Fruit fly (Drosophila melanogaster) whole organism, embryonic: ENCODE results near the gene Tep1.

Experiments
- Awh ChIP-seq: fragments of 200-800 bp; sonication (Bioruptor generic); IDR thresholded peaks from 2 replicates; pipeline ENCODE4, ENCODE4 v1.3.6; 2022; ENCODE audit warnings: missing biosample characterization, missing genetic modification characterization
- CG12391 ChIP-seq: fragments of 200-800 bp; sonication (Bioruptor generic); optimal IDR thresholded peaks from 3 replicates; lab custom pipeline; 2018; ENCODE audit warnings: missing biosample characterization, mild to moderate bottlenecking, missing genetic modification characterization, moderate library complexity
- CG12942 ChIP-seq: fragments of 200-800 bp; sonication (Bioruptor generic); optimal IDR thresholded peaks from 3 replicates; lab custom pipeline; 2016; ENCODE audit warnings: missing biosample characterization, missing genetic modification characterization
- CG14050 ChIP-seq: fragments of 200-800 bp; sonication (Bioruptor generic); IDR thresholded peaks from 3 replicates; pipeline ENCODE4 v1.3.6; 2022; ENCODE audit warnings: missing biosample characterization, missing genetic modification characterization
- CG14860 ChIP-seq: fragments of 200-800 bp; sonication (Bioruptor generic); IDR thresholded peaks from 3 replicates; pipeline ENCODE4 v1.3.6; 2022; ENCODE audit warnings: missing biosample characterization, missing genetic modification characterization; ENCODE audit not compliant: partially characterized antibody
- CG14965 ChIP-seq: fragments of 200-800 bp; sonication (Bioruptor generic); optimal IDR thresholded peaks from 2 replicates; lab custom pipeline; 2016; ENCODE audit warnings: missing biosample characterization, missing genetic modification characterization, borderline replicate concordance
- CG15269 ChIP-seq: fragments of 200-800 bp; sonication (Bioruptor generic); optimal IDR thresholded peaks from 2 replicates; lab custom pipeline; 2018; ENCODE audit warnings: missing biosample characterization, mild to moderate bottlenecking, missing genetic modification characterization, moderate library complexity
- CG16779 ChIP-seq: fragments of 200-800 bp; sonication (Bioruptor generic); IDR thresholded peaks from 2 replicates; pipeline ENCODE4 v1.3.6; 2022; ENCODE audit warnings: missing biosample characterization, missing genetic modification characterization
- CG17328 ChIP-seq: fragments of 200-800 bp; sonication (Bioruptor generic); IDR thresholded peaks from 2 replicates; pipeline ENCODE4 v1.3.6; 2022; ENCODE audit warnings: missing biosample characterization, missing genetic modification characterization
- CG1792 ChIP-seq: fragments of 200-800 bp; sonication (Bioruptor generic); optimal IDR thresholded peaks from 2 replicates; lab custom pipeline; 2016; ENCODE audit warnings: missing biosample characterization, missing genetic modification characterization
- CG3065 ChIP-seq: fragments of 200-800 bp; sonication (Bioruptor generic); optimal IDR thresholded peaks from 2 replicates; lab custom pipeline; 2016; ENCODE audit warnings: missing biosample characterization, missing genetic modification characterization
- CG31224 ChIP-seq: fragments of 200-800 bp; sonication (Bioruptor generic); IDR thresholded peaks from 2 replicates; pipeline ENCODE4 v1.3.6; 2022; ENCODE audit warnings: missing biosample characterization, missing genetic modification characterization
- CG34224 ChIP-seq: fragments of 200-800 bp; sonication (Bioruptor generic); IDR thresholded peaks from 3 replicates; pipeline ENCODE4 v1.3.6; 2022; ENCODE audit warnings: missing biosample characterization, missing genetic modification characterization; ENCODE audit not compliant: partially characterized antibody
- CG6765 ChIP-seq: fragments of 200-800 bp; sonication (Bioruptor generic); optimal IDR thresholded peaks from 3 replicates; lab custom pipeline; 2017; ENCODE audit warnings: missing biosample characterization, mild to moderate bottlenecking, missing genetic modification characterization
- CG9876 ChIP-seq: fragments of 200-800 bp; sonication (Bioruptor generic); optimal IDR thresholded peaks from 2 replicates; lab custom pipeline; 2016; ENCODE audit warnings: missing biosample characterization, missing genetic modification characterization
- Chrac-16 ChIP-seq: fragments of 200-800 bp; sonication (Bioruptor generic); optimal IDR thresholded peaks from 3 replicates; lab custom pipeline; 2016; ENCODE audit warnings: missing biosample characterization, missing genetic modification characterization
- Deaf1 ChIP-seq: fragments of 200-800 bp; optimal IDR thresholded peaks from 3 replicates; lab custom pipeline; 2019; ENCODE audit warnings: missing biosample characterization, mild to moderate bottlenecking, missing genetic modification characterization, moderate library complexity
- E2f2 ChIP-seq: fragments of 200-800 bp; sonication (Bioruptor generic); IDR thresholded peaks from 2 replicates; pipeline ENCODE4 v1.3.6; 2022; ENCODE audit warnings: missing biosample characterization, missing genetic modification characterization
- ERR ChIP-seq: fragments of 200-800 bp; sonication (Bioruptor generic); optimal IDR thresholded peaks from 2 replicates; lab custom pipeline; 2016; ENCODE audit warnings: missing biosample characterization, missing genetic modification characterization
- Fer2 ChIP-seq: fragments of 200-800 bp; sonication (Bioruptor generic); optimal IDR thresholded peaks from 2 replicates; lab custom pipeline; 2018; ENCODE audit warnings: missing biosample characterization, mild to moderate bottlenecking, missing genetic modification characterization, moderate library complexity
- Hand ChIP-seq: fragments of 200-800 bp; sonication (Bioruptor generic); optimal IDR thresholded peaks from 2 replicates; lab custom pipeline; 2017; ENCODE audit warnings: mild to moderate bottlenecking, missing biosample characterization, missing genetic modification reagents, missing genetic modification characterization
- Hsf ChIP-seq: fragments of 200-800 bp; sonication (Bioruptor generic); optimal IDR thresholded peaks from 3 replicates; lab custom pipeline; 2016; ENCODE audit warnings: missing biosample characterization, missing genetic modification characterization
- Kr ChIP-seq: fragments of 200-800 bp; sonication (Bioruptor generic); optimal IDR thresholded peaks from 2 replicates; lab custom pipeline; 2017; ENCODE audit warnings: missing biosample characterization, mild to moderate bottlenecking, missing genetic modification characterization
- Mrtf ChIP-seq: fragments of 200-800 bp; sonication (Bioruptor generic); IDR thresholded peaks from 3 replicates; pipeline ENCODE4 v1.3.6; 2022; ENCODE audit warnings: missing biosample characterization, missing genetic modification characterization
- Oli ChIP-seq: fragments of 200-800 bp; sonication (Bioruptor generic); optimal IDR thresholded peaks from 2 replicates; lab custom pipeline; 2018; ENCODE audit warnings: missing biosample characterization, mild to moderate bottlenecking, missing genetic modification characterization, moderate library complexity
- Optix ChIP-seq: fragments of 200-800 bp; sonication (Bioruptor generic); IDR thresholded peaks from 3 replicates; pipeline ENCODE4 v1.3.6; 2022; ENCODE audit warnings: missing biosample characterization, missing genetic modification characterization
- Six4 ChIP-seq: fragments of 200-800 bp; sonication (Bioruptor generic); optimal IDR thresholded peaks from 2 replicates; lab custom pipeline; 2016; ENCODE audit warnings: missing biosample characterization, missing genetic modification characterization
- abd-A ChIP-seq: fragments of 200-800 bp; sonication (Bioruptor generic); optimal IDR thresholded peaks from 3 replicates; lab custom pipeline; 2019; ENCODE audit warnings: missing biosample characterization, mild to moderate bottlenecking, missing genetic modification characterization, moderate library complexity
- aop ChIP-seq: fragments of 200-800 bp; sonication (Bioruptor generic); IDR thresholded peaks from 2 replicates; pipeline ENCODE4 v1.3.6; 2022; ENCODE audit warnings: missing biosample characterization, missing genetic modification characterization
- ase ChIP-seq: fragments of 200-800 bp; sonication (Bioruptor generic); IDR thresholded peaks from 3 replicates; pipeline ENCODE4 v1.3.6; 2022; ENCODE audit warnings: missing biosample characterization, missing genetic modification characterization
- ash1 ChIP-seq: fragments of 200-800 bp; sonication (Bioruptor generic); optimal IDR thresholded peaks from 2 replicates; lab custom pipeline; 2018; ENCODE audit warnings: missing biosample characterization, mild to moderate bottlenecking, missing genetic modification characterization
- bab2 ChIP-seq: fragments of 200-800 bp; sonication (Bioruptor generic); optimal IDR thresholded peaks from 2 replicates; lab custom pipeline; 2016; ENCODE audit warnings: missing biosample characterization, missing genetic modification characterization
- bsh ChIP-seq, 2 experiments: fragments of 200-800 bp; sonication (Bioruptor generic); optimal IDR thresholded peaks; 2 replicates each; lab custom pipeline; 2017 to 2018; ENCODE audit warnings: mild to moderate bottlenecking in 2 of 2, missing biosample characterization in 2 of 2, missing genetic modification characterization in 2 of 2, moderate library complexity in 1 of 2
- chif ChIP-seq, 2 experiments: fragments of 200-800 bp; sonication (Bioruptor generic); optimal IDR thresholded peaks; 3 replicates each; lab custom pipeline; 2016; ENCODE audit warnings: missing biosample characterization in 2 of 2, missing genetic modification characterization in 2 of 2
- croc ChIP-seq: fragments of 200-800 bp; sonication (Bioruptor generic); conservative IDR thresholded peaks from 3 replicates; pipeline ENCODE4 v1.3.6; 2022; ENCODE audit warnings: missing biosample characterization, missing genetic modification characterization
- crol ChIP-seq: fragments of 200-800 bp; sonication (Bioruptor generic); IDR thresholded peaks from 2 replicates; pipeline ENCODE4 v1.3.6; 2022; ENCODE audit warnings: missing biosample characterization, missing genetic modification characterization
- crp ChIP-seq, 2 experiments: fragments of 200-800 bp; sonication (Bioruptor generic); optimal IDR thresholded peaks; 2 replicates in 1 of 2; 3 replicates in 1 of 2; lab custom pipeline; 2017; ENCODE audit warnings: missing biosample characterization in 2 of 2, missing genetic modification characterization in 2 of 2, mild to moderate bottlenecking in 1 of 2, moderate library complexity in 1 of 2
- fd64A ChIP-seq: fragments of 200-800 bp; sonication (Bioruptor generic); optimal IDR thresholded peaks from 3 replicates; lab custom pipeline; 2018; ENCODE audit warnings: missing biosample characterization, mild to moderate bottlenecking, missing genetic modification characterization
- fd96Cb ChIP-seq: fragments of 200-800 bp; sonication (Bioruptor generic); optimal IDR thresholded peaks from 2 replicates; lab custom pipeline; 2018; ENCODE audit warnings: missing biosample characterization, mild to moderate bottlenecking, missing genetic modification characterization, moderate library complexity
- gcm ChIP-seq: fragments of 200-800 bp; sonication (Bioruptor generic); optimal IDR thresholded peaks from 2 replicates; lab custom pipeline; 2019; ENCODE audit warnings: missing biosample characterization, mild to moderate bottlenecking, missing genetic modification characterization, moderate library complexity
- gsb-n ChIP-seq: fragments of 200-800 bp; sonication (Bioruptor generic); optimal IDR thresholded peaks from 3 replicates; lab custom pipeline; 2018; ENCODE audit warnings: missing biosample characterization, mild to moderate bottlenecking, missing genetic modification characterization
- gt ChIP-seq: fragments of 200-800 bp; sonication (Bioruptor generic); IDR thresholded peaks from 2 replicates; pipeline ENCODE4 v1.3.6; 2022; ENCODE audit warnings: missing biosample characterization, missing genetic modification characterization
- hb ChIP-seq: fragments of 200-800 bp; sonication (Bioruptor generic); IDR thresholded peaks from 3 replicates; pipeline ENCODE4 v1.3.6; 2022; ENCODE audit warnings: missing biosample characterization, missing genetic modification characterization; ENCODE audit not compliant: partially characterized antibody
- hbn ChIP-seq: fragments of 200-800 bp; sonication (Bioruptor generic); IDR thresholded peaks from 2 replicates; pipeline ENCODE4 v1.3.6; 2022; ENCODE audit warnings: missing biosample characterization, missing genetic modification characterization; ENCODE audit not compliant: partially characterized antibody
- hth ChIP-seq: fragments of >200 bp; optimal IDR thresholded peaks from 2 replicates; lab custom pipeline; 2017; ENCODE audit warnings: inconsistent platforms
- peb ChIP-seq: fragments of 200-800 bp; sonication (Bioruptor generic); IDR thresholded peaks from 2 replicates; pipeline ENCODE4 v1.3.6; 2022; ENCODE audit warnings: missing biosample characterization, missing genetic modification characterization
- sug ChIP-seq: fragments of 200-800 bp; optimal IDR thresholded peaks from 2 replicates; lab custom pipeline; 2019; ENCODE audit warnings: missing biosample characterization, mild to moderate bottlenecking, missing genetic modification characterization, moderate library complexity
- tll ChIP-seq, 2 experiments: fragments of 200-800 bp in 1 of 2; fragments of >200 bp in 1 of 2; sonication (Bioruptor generic) in 1 of 2; optimal IDR thresholded peaks; 2 replicates each; lab custom pipeline; 2017 to 2019; ENCODE audit warnings: missing biosample characterization in 2 of 2, missing genetic modification characterization in 2 of 2, mild to moderate bottlenecking in 1 of 2, moderate library complexity in 1 of 2
- wdn ChIP-seq: fragments of 200-800 bp; sonication (Bioruptor generic); IDR thresholded peaks from 2 replicates; pipeline ENCODE4 v1.3.6; 2022; ENCODE audit warnings: missing biosample characterization, missing genetic modification characterization

Tep1 gene

dm6 chr2L:15910937-15911590 lies 17.5 kb upstream of the Tep1 start (continued):
- TF ChIP-seq gcm (GFP tag; lab: Kevin White, UChicago), result peak; percentile 95
- TF ChIP-seq CG14050 (GFP tag; lab: Robert Waterston, UW), result peak; percentile 95
- peak; percentile 70 for TF ChIP-seq CG14965 (GFP tag; lab: Kevin White, UChicago)
- peak; percentile 95 for TF ChIP-seq ase (GFP tag; lab: Robert Waterston, UW)
- TF ChIP-seq Awh (GFP tag; lab: Robert Waterston, UW), result peak; percentile 93
- TF ChIP-seq ash1 (GFP tag; lab: Kevin White, UChicago), result no peak
- peak; percentile 92 for TF ChIP-seq wdn (GFP tag; lab: Robert Waterston, UW)
- peak; percentile 95 for TF ChIP-seq bab2 (GFP tag; lab: Kevin White, UChicago)
- TF ChIP-seq Chrac-16 (GFP tag; lab: Kevin White, UChicago), result peak; percentile 95
- peak; percentile 75 for TF ChIP-seq gt (GFP tag; lab: Robert Waterston, UW)
- peak; percentile 93 for TF ChIP-seq CG3065
- peak; percentile 8; the same call in 1 of the 2 replicates for TF ChIP-seq crol (GFP tag; lab: Robert Waterston, UW)
- peak; percentile 98 for TF ChIP-seq gsb-n
- TF ChIP-seq tll (GFP tag; optimal IDR thresholded peaks at IDR 0.05; lab: Kevin White, UChicago), result no peak
- TF ChIP-seq CG12942 (GFP tag; lab: Kevin White, UChicago), result peak; percentile 91
- TF ChIP-seq Fer2 (tag; lab: Kevin White, UChicago), result peak; percentile 87
- peak; percentile 96 for TF ChIP-seq Hsf
- peak; percentile 84 for TF ChIP-seq E2f2 (GFP tag; lab: Robert Waterston, UW)
- TF ChIP-seq hbn (GFP tag; lab: Robert Waterston, UW), result 0 out of 2 replicates have a peak, but pooled peaks have one; percentile 2
- peak; percentile 2 to 64 for TF ChIP-seq crp (GFP tag; optimal IDR thresholded peaks at IDR 0.05; lab: Kevin White, UChicago)
- peak; percentile 97 for TF ChIP-seq CG31224 (GFP tag; lab: Robert Waterston, UW)
- TF ChIP-seq croc (GFP tag; lab: Robert Waterston, UW), result peak; percentile 93
- peak; percentile 90 for TF ChIP-seq Optix
- TF ChIP-seq Six4, result peak; percentile 93
- peak; percentile 87 for TF ChIP-seq ERR
- peak; percentile 36; the same call in 1 of the 3 replicates for TF ChIP-seq hb (GFP tag; lab: Robert Waterston, UW)
- peak; percentile 49 for TF ChIP-seq Kr (GFP tag; lab: Kevin White, UChicago)
- peak; percentile 92 for TF ChIP-seq fd64A (GFP tag; lab: Kevin White, UChicago)
- TF ChIP-seq hth (lab: Kevin White, UChicago), result no peak
- peak; percentile 85 for TF ChIP-seq CG9876 (GFP tag; lab: Kevin White, UChicago)
- TF ChIP-seq sug, result no peak
- no peak for TF ChIP-seq CG34224 (GFP tag; lab: Robert Waterston, UW)
- TF ChIP-seq CG12391, result peak; percentile 97
- peak; percentile 98 for TF ChIP-seq Oli
- peak; percentile 72 for TF ChIP-seq CG6765
- TF ChIP-seq Deaf1 (tag; lab: Kevin White, UChicago), result peak; percentile 73
- peak; percentile 9 for TF ChIP-seq aop (GFP tag; lab: Robert Waterston, UW)
- peak; percentile 93 for TF ChIP-seq peb
- peak; percentile 69 to 98 for TF ChIP-seq bsh (GFP tag; optimal IDR thresholded peaks at IDR 0.05; lab: Kevin White, UChicago)
- peak; percentile 93 for TF ChIP-seq CG1792 (GFP tag; lab: Kevin White, UChicago)
- peak; percentile 95 to 97 for TF ChIP-seq chif (GFP tag; optimal IDR thresholded peaks at IDR 0.05; lab: Kevin White, UChicago)
- peak; percentile 52; the same call in 2 of the 3 replicates for TF ChIP-seq CG14860 (GFP tag; lab: Robert Waterston, UW)
- no peak for TF ChIP-seq abd-A (tag; lab: Kevin White, UChicago)
- peak; percentile 95 for TF ChIP-seq fd96Cb (tag; lab: Kevin White, UChicago)
- TF ChIP-seq CG15269 (tag; lab: Kevin White, UChicago), result peak; percentile 97
- TF ChIP-seq CG16779 (GFP tag; lab: Robert Waterston, UW), result peak; percentile 70; the same call in 1 of the 2 replicates
- TF ChIP-seq Hand (GFP tag; lab: Kevin White, UChicago), result peak; percentile 77
- TF ChIP-seq CG17328, result peak; percentile 97
- TF ChIP-seq Mrtf (GFP tag; lab: Robert Waterston, UW), result peak; percentile 93
